Worm (Caenorhabditis elegans) whole organism, L3 larva: ENCODE data around the gene ZK54.3.
A peak's percentile ranks its signal among the peaks of the same experiment; 100 is the strongest.

Experiments
- ZK546.5 ChIP-seq: sonication (generic microtip); optimal IDR thresholded peaks from 2 replicates; lab custom pipeline; 2017; ENCODE audit warnings: missing biosample characterization, missing genetic modification characterization
- aly-2 ChIP-seq: fragments of 150-350 bp; optimal IDR thresholded peaks from 2 replicates; lab custom pipeline; 2014; ENCODE audit warnings: missing biosample characterization, missing genetic modification characterization
- ceh-9 ChIP-seq: sonication (generic microtip); optimal IDR thresholded peaks from 2 replicates; lab custom pipeline; 2018; ENCODE audit warnings: missing biosample characterization, missing genetic modification characterization
- egl-27 ChIP-seq: sonication (generic microtip); optimal IDR thresholded peaks from 4 replicates; lab custom pipeline; 2017; ENCODE audit warnings: missing biosample characterization, missing genetic modification reagents, missing genetic modification characterization
- elt-1 ChIP-seq: fragments of 150-350 bp; optimal IDR thresholded peaks from 2 replicates; lab custom pipeline; 2014; ENCODE audit warnings: missing biosample characterization, missing genetic modification characterization
- elt-2 ChIP-seq: sonication (generic microtip); optimal IDR thresholded peaks from 2 replicates; lab custom pipeline; 2016; ENCODE audit warnings: missing genetic modification reagents, mild to moderate bottlenecking, missing genetic modification characterization, missing compliant biosample characterization
- elt-3 ChIP-seq, 3 experiments: fragments of 150-350 bp in 1 of 3; sonication (generic microtip) in 2 of 3; optimal IDR thresholded peaks; 2 replicates in 2 of 3; 4 replicates in 1 of 3; lab custom pipeline; 2014 to 2017; ENCODE audit warnings: missing biosample characterization in 3 of 3, missing genetic modification characterization in 3 of 3
- eor-1 ChIP-seq, 2 experiments: fragments of 150-350 bp; optimal IDR thresholded peaks; 2 replicates each; lab custom pipeline; 2014 to 2018; ENCODE audit warnings: missing biosample characterization in 2 of 2, missing genetic modification characterization in 2 of 2
- fkh-10 ChIP-seq: sonication (generic microtip); optimal IDR thresholded peaks from 2 replicates; lab custom pipeline; 2017; ENCODE audit warnings: missing biosample characterization, missing genetic modification reagents, missing genetic modification characterization
- fkh-2 ChIP-seq: fragments of 150-350 bp; optimal IDR thresholded peaks from 2 replicates; lab custom pipeline; 2014; ENCODE audit warnings: missing biosample characterization, missing genetic modification reagents, missing genetic modification characterization
- fos-1 ChIP-seq: fragments of 150-350 bp; optimal IDR thresholded peaks from 2 replicates; lab custom pipeline; 2014; ENCODE audit warnings: missing biosample characterization, missing genetic modification characterization
- hmg-11 ChIP-seq: sonication (generic microtip); optimal IDR thresholded peaks from 2 replicates; lab custom pipeline; 2016; ENCODE audit warnings: missing genetic modification characterization, missing compliant biosample characterization
- jun-1 ChIP-seq: fragments of 150-350 bp; optimal IDR thresholded peaks from 2 replicates; lab custom pipeline; 2014; ENCODE audit warnings: missing biosample characterization, missing genetic modification reagents, missing genetic modification characterization
- lin-39 ChIP-seq: fragments of 150-350 bp; optimal IDR thresholded peaks from 2 replicates; lab custom pipeline; 2018; ENCODE audit warnings: missing biosample characterization, missing genetic modification reagents, missing genetic modification characterization
- lsy-12 ChIP-seq: sonication (generic microtip); optimal IDR thresholded peaks from 2 replicates; lab custom pipeline; 2016; ENCODE audit warnings: mild to moderate bottlenecking, missing genetic modification characterization, missing compliant biosample characterization
- nhr-11 ChIP-seq: fragments of 150-350 bp; optimal IDR thresholded peaks from 2 replicates; lab custom pipeline; 2014; ENCODE audit warnings: missing biosample characterization, missing genetic modification characterization
- nhr-23 ChIP-seq: fragments of 150-350 bp; optimal IDR thresholded peaks from 2 replicates; lab custom pipeline; 2014; ENCODE audit warnings: missing biosample characterization, missing genetic modification reagents, missing genetic modification characterization
- nhr-25 ChIP-seq: sonication (generic microtip); optimal IDR thresholded peaks from 2 replicates; lab custom pipeline; 2017; ENCODE audit warnings: missing biosample characterization, missing genetic modification characterization
- nhr-43 ChIP-seq: sonication (generic microtip); optimal IDR thresholded peaks from 2 replicates; lab custom pipeline; 2016; ENCODE audit warnings: mild to moderate bottlenecking, missing genetic modification characterization, missing compliant biosample characterization; ENCODE audit not compliant: poor library complexity, severe bottlenecking
- nhr-76 ChIP-seq: fragments of 150-350 bp; sonication (generic microtip); optimal IDR thresholded peaks from 5 replicates; lab custom pipeline; 2014; ENCODE audit warnings: missing biosample characterization, missing genetic modification characterization
- nhr-77 ChIP-seq: fragments of 150-350 bp; optimal IDR thresholded peaks from 2 replicates; lab custom pipeline; 2014; ENCODE audit warnings: missing biosample characterization, missing genetic modification characterization
- pha-4 ChIP-seq: fragments of 150-350 bp; optimal IDR thresholded peaks from 2 replicates; lab custom pipeline; 2014; ENCODE audit warnings: missing biosample characterization, missing genetic modification reagents, missing genetic modification characterization
- pqm-1 ChIP-seq: fragments of 150-350 bp; optimal IDR thresholded peaks from 2 replicates; lab custom pipeline; 2017; ENCODE audit warnings: missing biosample characterization, missing genetic modification characterization, inconsistent platforms
- snpc-4 ChIP-seq: fragments of 150-350 bp; optimal IDR thresholded peaks from 2 replicates; lab custom pipeline; 2014; ENCODE audit warnings: missing biosample characterization, missing genetic modification characterization
- tbx-2 ChIP-seq: sonication (generic microtip); optimal IDR thresholded peaks from 2 replicates; lab custom pipeline; 2016; ENCODE audit warnings: mild to moderate bottlenecking, missing genetic modification characterization, missing compliant biosample characterization
- zag-1 ChIP-seq: fragments of 150-350 bp; optimal IDR thresholded peaks from 2 replicates; lab custom pipeline; 2014; ENCODE audit warnings: missing biosample characterization, missing genetic modification characterization
- ztf-11 ChIP-seq: fragments of 150-350 bp; optimal IDR thresholded peaks from 2 replicates; lab custom pipeline; 2014; ENCODE audit warnings: missing biosample characterization, missing genetic modification characterization
- ztf-4 ChIP-seq: fragments of 150-350 bp; optimal IDR thresholded peaks from 2 replicates; lab custom pipeline; 2014; ENCODE audit warnings: missing biosample characterization, missing genetic modification characterization

The ZK54.3 gene

ce11 chrX:17479694-17480574, 13.1 kb upstream of the ZK54.3 start (continued):
- TF ChIP-seq ZK546.5 (tag; lab: Kevin White, UChicago) (no peak), ceh-9 (tag; lab: Kevin White, UChicago) (no peak)

- TF ChIP-seq pqm-1 (tag; lab: Kevin White, UChicago) = peak; percentile 28
- no peak for TF ChIP-seq lin-39 (tag; lab: Kevin White, UChicago)
- TF ChIP-seq elt-2 (tag; lab: Kevin White, UChicago) = peak; percentile 64
- TF ChIP-seq, all 47 proteins: peak for 2
Measured at ce11 chrX:17478677-17479076, 11.9 kb upstream of the ZK54.3 start.

- TF ChIP-seq zag-1 (tag; lab: Kevin White, UChicago) = no peak
- no peak for TF ChIP-seq ceh-9 (tag; lab: Kevin White, UChicago)
- no peak for TF ChIP-seq elt-1 (tag; lab: Kevin White, UChicago)
- TF ChIP-seq fkh-2 (tag; lab: Kevin White, UChicago) = no peak
- TF ChIP-seq fos-1 (tag; lab: Kevin White, UChicago) = no peak
- TF ChIP-seq lsy-12 (tag; lab: Kevin White, UChicago) = no peak
- no peak for TF ChIP-seq tbx-2 (tag; lab: Kevin White, UChicago)
- TF ChIP-seq nhr-11 (tag; lab: Kevin White, UChicago) = no peak
- no peak for TF ChIP-seq lin-39 (tag; lab: Kevin White, UChicago)
- peak; percentile 86 for TF ChIP-seq elt-2 (tag; lab: Kevin White, UChicago)
- no peak for TF ChIP-seq jun-1 (tag; lab: Kevin White, UChicago)
- peak; percentile 21 for TF ChIP-seq pha-4 (tag; lab: Kevin White, UChicago)
- TF ChIP-seq fkh-10 = no peak
- peak; percentile 60 for TF ChIP-seq pqm-1 (tag; lab: Kevin White, UChicago)
- TF ChIP-seq nhr-76 (tag; lab: Kevin White, UChicago) = no peak
- no peak for TF ChIP-seq ztf-11
- no peak for TF ChIP-seq eor-1 (tag; optimal IDR thresholded peaks at IDR 0.05; lab: Kevin White, UChicago)
- no peak for TF ChIP-seq nhr-25
Measured at ce11 chrX:17475974-17476373, 9.2 kb upstream of the ZK54.3 start.

ce11 chrX:17474521-17475170, 7.8 kb upstream of the ZK54.3 start, which contains the start of gene tps-1:
tps-1 (minus strand) TSS chrX:17474534.
- TF ChIP-seq nhr-77 (tag; lab: Kevin White, UChicago) = no peak
- no peak for TF ChIP-seq snpc-4 (tag; lab: Kevin White, UChicago)
- TF ChIP-seq fkh-2 (tag; lab: Kevin White, UChicago) = no peak
- TF ChIP-seq ceh-9 (tag; lab: Kevin White, UChicago) = no peak
- TF ChIP-seq elt-1 (tag; lab: Kevin White, UChicago) = peak; percentile 9
- TF ChIP-seq nhr-25 = peak; percentile 10
- TF ChIP-seq ZK546.5 (tag; lab: Kevin White, UChicago) = no peak
- no peak for TF ChIP-seq nhr-23
- TF ChIP-seq zag-1 (tag; lab: Kevin White, UChicago) = no peak
- peak; percentile 2 for TF ChIP-seq lin-39 (tag; lab: Kevin White, UChicago)
- TF ChIP-seq elt-2 (tag; lab: Kevin White, UChicago) = peak; percentile 53
- TF ChIP-seq hmg-11 (tag; lab: Kevin White, UChicago) = no peak
- peak; percentile 23 for TF ChIP-seq pha-4 (tag; lab: Kevin White, UChicago)
- no peak for TF ChIP-seq aly-2 (tag; lab: Kevin White, UChicago)
- TF ChIP-seq egl-27 (tag; lab: Kevin White, UChicago) = no peak
- no peak for TF ChIP-seq elt-3 (tag; optimal IDR thresholded peaks at IDR 0.05; lab: Kevin White, UChicago)
- no peak for TF ChIP-seq ztf-4

- TF ChIP-seq nhr-43 (tag; lab: Kevin White, UChicago) = no peak
- TF ChIP-seq pqm-1 (tag; lab: Kevin White, UChicago) = peak; percentile 74
- peak; percentile 79 for TF ChIP-seq elt-2 (tag; lab: Kevin White, UChicago)
- TF ChIP-seq egl-27 (tag; lab: Kevin White, UChicago) = no peak
Measured at ce11 chrX:17472917-17473316, 6.1 kb upstream of the ZK54.3 start.
